Fruit fly (Drosophila melanogaster): ENCODE data around the gene Ube4A.

Ube4A gene

DNA sequence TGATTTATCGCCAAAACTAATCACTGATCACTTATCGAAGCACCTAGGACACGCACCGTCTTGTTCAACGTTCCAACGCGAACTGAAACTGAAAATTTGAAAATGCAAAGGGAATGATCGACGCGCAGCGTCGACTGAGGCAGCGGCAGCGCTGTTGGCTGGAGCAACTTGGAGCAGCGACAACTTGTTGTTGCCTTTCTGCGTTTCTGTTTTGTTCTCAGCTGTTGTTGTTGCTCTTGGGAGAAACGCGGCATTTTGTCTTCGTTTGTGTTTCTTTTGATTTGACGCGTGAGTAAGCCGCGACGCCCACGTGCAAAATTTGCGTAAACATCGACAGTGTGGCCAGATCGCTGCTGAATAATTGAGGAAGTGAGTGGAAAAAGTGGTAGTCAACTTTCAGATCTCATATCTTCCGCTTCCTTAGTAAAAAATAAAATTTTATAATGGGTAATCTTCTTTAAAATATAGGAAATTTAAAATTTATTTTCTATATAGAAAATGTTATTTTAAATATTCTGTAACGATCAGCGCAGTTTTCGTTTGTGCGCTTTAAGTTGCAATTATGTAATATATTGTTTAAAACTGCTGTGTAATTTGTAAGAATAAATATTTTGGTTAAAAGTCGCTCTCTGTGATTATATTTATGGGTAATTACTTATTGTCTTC, 50.8 kb downstream of the Ube4A start, which contains the start of gene Tsp:
Gene Tsp (minus strand): TSS at position 90 of the 666 bp plus-strand sequence.
- TF ChIP-seq bsh (GFP tag; optimal IDR thresholded peaks at IDR 0.05) (no peak), NfI (GFP tag; optimal IDR thresholded peaks at IDR 0.05) (no peak), Eip74EF (GFP tag; optimal IDR thresholded peaks at IDR 0.05) (peak in 1 of 2 experiments; percentile 64), Opbp (GFP tag; IDR thresholded peaks at IDR 0.05; ENCODE audit: partially characterized antibody) (0 out of 3 replicates have a peak, but pooled peaks have one; percentile 27), CG12155 (GFP tag; optimal IDR thresholded peaks at IDR 0.05) (no peak), Abd-B (GFP tag; optimal IDR thresholded peaks at IDR 0.05) (no peak), Dll (GFP tag; IDR thresholded peaks at IDR 0.05; ENCODE audit: partially characterized antibody) (no peak), Ets97D (GFP tag; optimal IDR thresholded peaks at IDR 0.05) (peak; percentile 25), sug (tag; optimal IDR thresholded peaks at IDR 0.05) (peak; percentile 9), exex (tag; optimal IDR thresholded peaks at IDR 0.05) (no peak), CG9876 (GFP tag; optimal IDR thresholded peaks at IDR 0.05) (no peak), BEAF-32 (GFP tag; optimal IDR thresholded peaks at IDR 0.05) (no peak), Hr78 (GFP tag; optimal IDR thresholded peaks at IDR 0.05) (no peak), grau (tag; optimal IDR thresholded peaks at IDR 0.05) (peak; percentile 11), sc (optimal IDR thresholded peaks at IDR 0.05) (no peak), sc (GFP tag; optimal IDR thresholded peaks at IDR 0.05) (no peak), CG14667 (GFP tag; IDR thresholded peaks at IDR 0.05) (no peak), CoRest (tag; optimal IDR thresholded peaks at IDR 0.05) (no peak), CG30403 (GFP tag; optimal IDR thresholded peaks at IDR 0.05) (no peak), Sox100B (GFP tag; optimal IDR thresholded peaks at IDR 0.05) (peak; percentile 5), amos (GFP tag; IDR thresholded peaks at IDR 0.05; ENCODE audit: partially characterized antibody) (no peak; the same call in 1 of the 2 replicates), Hey (tag; optimal IDR thresholded peaks at IDR 0.05) (no peak), lbe (GFP tag; optimal IDR thresholded peaks at IDR 0.05) (no peak), gcm (GFP tag; optimal IDR thresholded peaks at IDR 0.05) (no peak), Atf6 (GFP tag; IDR thresholded peaks at IDR 0.05) (no peak), Rfx (GFP tag; IDR thresholded peaks at IDR 0.05) (0 out of 2 replicates have a peak, but pooled peaks have one; percentile 23), mam (GFP tag; optimal IDR thresholded peaks at IDR 0.05) (no peak), CG6791 (GFP tag; IDR thresholded peaks at IDR 0.05; ENCODE audit: partially characterized antibody) (no peak), Ptx1 (GFP tag; IDR thresholded peaks at IDR 0.05) (no peak), sr (GFP tag; IDR thresholded peaks at IDR 0.05) (peak; percentile 86), CG32532 (GFP tag; IDR thresholded peaks at IDR 0.05) (peak; percentile 20; the same call in 1 of the 2 replicates), CG11247 (GFP tag; IDR thresholded peaks at IDR 0.05) (no peak), CG3281 (GFP tag; optimal IDR thresholded peaks at IDR 0.05) (no peak), ab (GFP tag; optimal IDR thresholded peaks at IDR 0.05) (no peak), CG12236 (GFP tag; optimal IDR thresholded peaks at IDR 0.05) (no peak), gem (tag; optimal IDR thresholded peaks at IDR 0.05) (peak; percentile 26), ken (GFP tag; IDR thresholded peaks at IDR 0.05) (no peak), chinmo (GFP tag; IDR thresholded peaks at IDR 0.05; ENCODE audit: partially characterized antibody) (peak; percentile 96; the same call in 3 of the 4 replicates), zfh1 (GFP tag; IDR thresholded peaks at IDR 0.05) (no peak), gfzf (GFP tag; optimal IDR thresholded peaks at IDR 0.05) (peak; percentile 32), ssp (GFP tag; IDR thresholded peaks at IDR 0.05) (no peak), nmo (GFP tag; optimal IDR thresholded peaks at IDR 0.05) (no peak), dm (GFP tag; optimal IDR thresholded peaks at IDR 0.05) (peak; percentile 68), sob (GFP tag; IDR thresholded peaks at IDR 0.05) (no peak), CG2202 (tag; optimal IDR thresholded peaks at IDR 0.05) (no peak), corto (GFP tag; optimal IDR thresholded peaks at IDR 0.05) (no peak), lola (GFP tag; optimal IDR thresholded peaks at IDR 0.05) (no peak), sens (GFP tag) (peak; percentile 67), CG1233 (GFP tag; optimal IDR thresholded peaks at IDR 0.05) (no peak)
